Fruit fly (Drosophila melanogaster) whole organism, embryonic: ENCODE results near the gene CG33969.
A peak's percentile ranks its signal among the peaks of the same experiment; 100 is the strongest.

Experiments used
- C15 ChIP-seq: fragments of 200-800 bp; sonication (Bioruptor generic); IDR thresholded peaks from 3 replicates; pipeline ENCODE4 v1.3.6; 2022; ENCODE audit warnings: missing biosample characterization, missing genetic modification characterization
- CG10147 ChIP-seq: fragments of 200-800 bp; sonication (Bioruptor generic); optimal IDR thresholded peaks from 2 replicates; lab custom pipeline; 2019; ENCODE audit warnings: missing biosample characterization, mild to moderate bottlenecking, missing genetic modification characterization, moderate library complexity
- CG11560 ChIP-seq: fragments of 200-800 bp; sonication (Bioruptor generic); IDR thresholded peaks from 3 replicates; pipeline ENCODE4 v1.3.6; 2022; ENCODE audit warnings: missing biosample characterization, missing genetic modification characterization
- CG11696 ChIP-seq: fragments of 200-800 bp; sonication (Bioruptor generic); IDR thresholded peaks from 2 replicates; pipeline ENCODE4 v1.3.6; 2022; ENCODE audit warnings: missing biosample characterization, missing genetic modification characterization
- CG11723 ChIP-seq: fragments of 200-800 bp; sonication (Bioruptor generic); optimal IDR thresholded peaks from 2 replicates; lab custom pipeline; 2017; ENCODE audit warnings: missing biosample characterization, mild to moderate bottlenecking, missing genetic modification characterization
- CG12071 ChIP-seq: fragments of 200-800 bp; sonication (Bioruptor generic); optimal IDR thresholded peaks from 3 replicates; lab custom pipeline; 2018; ENCODE audit warnings: missing biosample characterization, mild to moderate bottlenecking, missing genetic modification characterization
- CG18476 ChIP-seq: fragments of 200-800 bp; sonication (Bioruptor generic); optimal IDR thresholded peaks from 2 replicates; lab custom pipeline; 2016; ENCODE audit warnings: missing biosample characterization, mild to moderate bottlenecking, missing genetic modification characterization
- CG2199 ChIP-seq: fragments of 200-800 bp; sonication (Bioruptor generic); IDR thresholded peaks from 3 replicates; pipeline ENCODE4 v1.3.6; 2022; ENCODE audit warnings: missing biosample characterization, missing genetic modification characterization
- CG2889 ChIP-seq: fragments of 200-800 bp; sonication (Bioruptor generic); IDR thresholded peaks from 3 replicates; pipeline ENCODE4 v1.3.6; 2022; ENCODE audit warnings: missing biosample characterization, missing genetic modification characterization
- CG30431 ChIP-seq: fragments of 200-800 bp; sonication (Bioruptor generic); optimal IDR thresholded peaks from 2 replicates; lab custom pipeline; 2017; ENCODE audit warnings: missing biosample characterization, missing genetic modification characterization
- CG31224 ChIP-seq: fragments of 200-800 bp; sonication (Bioruptor generic); IDR thresholded peaks from 2 replicates; pipeline ENCODE4 v1.3.6; 2022; ENCODE audit warnings: missing biosample characterization, missing genetic modification characterization
- CG34422 ChIP-seq: fragments of 200-800 bp; sonication (Bioruptor generic); IDR thresholded peaks from 3 replicates; pipeline ENCODE4 v1.3.6; 2022; ENCODE audit warnings: missing biosample characterization, missing genetic modification characterization
- CG6175 ChIP-seq: fragments of 200-800 bp; sonication (Bioruptor generic); IDR thresholded peaks from 3 replicates; pipeline ENCODE4 v1.3.6; 2022; ENCODE audit warnings: missing biosample characterization, missing genetic modification characterization
- CG6654 ChIP-seq: fragments of 200-800 bp; sonication (Bioruptor generic); optimal IDR thresholded peaks from 2 replicates; lab custom pipeline; 2017; ENCODE audit warnings: missing biosample characterization, mild to moderate bottlenecking, missing genetic modification characterization
- CG6689 ChIP-seq: fragments of 200-800 bp; sonication (Bioruptor generic); IDR thresholded peaks from 2 replicates; pipeline ENCODE4 v1.3.6; 2022; ENCODE audit warnings: missing biosample characterization, missing genetic modification characterization
- CG6765 ChIP-seq: fragments of 200-800 bp; sonication (Bioruptor generic); optimal IDR thresholded peaks from 3 replicates; lab custom pipeline; 2017; ENCODE audit warnings: missing biosample characterization, mild to moderate bottlenecking, missing genetic modification characterization
- CG6813 ChIP-seq: fragments of 200-800 bp; sonication (Bioruptor generic); optimal IDR thresholded peaks from 2 replicates; lab custom pipeline; 2017; ENCODE audit warnings: missing biosample characterization, missing genetic modification characterization, mild to moderate bottlenecking, moderate library complexity, missing genetic modification reagents
- CG7271 ChIP-seq: fragments of 200-800 bp; sonication (Bioruptor generic); optimal IDR thresholded peaks from 2 replicates; lab custom pipeline; 2018; ENCODE audit warnings: missing biosample characterization, mild to moderate bottlenecking, missing genetic modification characterization, moderate library complexity
- CG7372 ChIP-seq: fragments of 200-800 bp; sonication (Bioruptor generic); IDR thresholded peaks from 2 replicates; pipeline ENCODE4 v1.3.6; 2022; ENCODE audit warnings: missing biosample characterization, missing genetic modification characterization
- CG8388 ChIP-seq: fragments of 200-800 bp; sonication (Bioruptor generic); optimal IDR thresholded peaks from 2 replicates; lab custom pipeline; 2019; ENCODE audit warnings: missing biosample characterization, mild to moderate bottlenecking, missing genetic modification characterization, moderate library complexity
- Dek ChIP-seq: fragments of 200-800 bp; sonication (Bioruptor generic); optimal IDR thresholded peaks from 3 replicates; lab custom pipeline; 2019; ENCODE audit warnings: missing biosample characterization, mild to moderate bottlenecking, missing genetic modification characterization, moderate library complexity
- H15 ChIP-seq: fragments of 200-800 bp; sonication (Bioruptor generic); IDR thresholded peaks from 3 replicates; pipeline ENCODE4 v1.3.6; 2022; ENCODE audit warnings: missing biosample characterization, missing genetic modification characterization
- Hand ChIP-seq: fragments of 200-800 bp; sonication (Bioruptor generic); optimal IDR thresholded peaks from 2 replicates; lab custom pipeline; 2017; ENCODE audit warnings: mild to moderate bottlenecking, missing biosample characterization, missing genetic modification reagents, missing genetic modification characterization
- Lim3 ChIP-seq: fragments of 200-800 bp; sonication (Bioruptor generic); IDR thresholded peaks from 2 replicates; pipeline ENCODE4 v1.3.6; 2022; ENCODE audit warnings: missing biosample characterization, missing genetic modification characterization
- NC2α ChIP-seq: fragments of 200-800 bp; sonication (Bioruptor generic); optimal IDR thresholded peaks from 2 replicates; lab custom pipeline; 2016; ENCODE audit warnings: missing biosample characterization, missing genetic modification characterization
- PHDP ChIP-seq: fragments of 200-800 bp; sonication (Bioruptor generic); optimal IDR thresholded peaks from 3 replicates; lab custom pipeline; 2018; ENCODE audit warnings: missing biosample characterization, mild to moderate bottlenecking, missing genetic modification characterization, moderate library complexity
- Rx ChIP-seq: fragments of 200-800 bp; sonication (Bioruptor generic); IDR thresholded peaks from 2 replicates; pipeline ENCODE4 v1.3.6; 2022; ENCODE audit warnings: missing biosample characterization, missing genetic modification characterization
- Side ChIP-seq: fragments of 200-800 bp; sonication (Bioruptor generic); optimal IDR thresholded peaks from 2 replicates; lab custom pipeline; 2016; ENCODE audit warnings: missing biosample characterization, missing genetic modification characterization
- Tbp ChIP-seq: fragments of >200 bp; optimal IDR thresholded peaks from 2 replicates; lab custom pipeline; 2018; ENCODE audit warnings: missing biosample characterization, missing genetic modification characterization
- Trl ChIP-seq, 3 experiments: fragments of >200 bp in 2 of 3; fragments of 200-800 bp in 1 of 3; sonication (Bioruptor generic) in 1 of 3; optimal IDR thresholded peaks; 2 replicates in 1 of 3; 3 replicates in 2 of 3; lab custom pipeline; 2016 to 2017; ENCODE audit warnings: missing biosample characterization in 1 of 3, missing genetic modification characterization in 1 of 3
- Usf ChIP-seq: fragments of 200-800 bp; sonication (Bioruptor generic); optimal IDR thresholded peaks from 2 replicates; lab custom pipeline; 2017; ENCODE audit warnings: missing genotype, missing biosample characterization, missing genetic modification characterization
- al ChIP-seq: fragments of 200-800 bp; sonication (Bioruptor generic); IDR thresholded peaks from 2 replicates; pipeline ENCODE4 v1.3.6; 2022; ENCODE audit warnings: missing biosample characterization, missing genetic modification characterization
- cato ChIP-seq: fragments of 200-800 bp; sonication (Bioruptor generic); optimal IDR thresholded peaks from 2 replicates; lab custom pipeline; 2016; ENCODE audit warnings: missing biosample characterization, missing genetic modification characterization, borderline replicate concordance
- crc ChIP-seq: fragments of 200-800 bp; sonication (Bioruptor generic); optimal IDR thresholded peaks from 2 replicates; lab custom pipeline; 2016; ENCODE audit warnings: missing biosample characterization, missing genetic modification characterization
- dmrt11E ChIP-seq: fragments of 200-800 bp; sonication (Bioruptor generic); optimal IDR thresholded peaks from 3 replicates; lab custom pipeline; 2018; ENCODE audit warnings: missing biosample characterization, mild to moderate bottlenecking, missing genetic modification characterization, moderate library complexity
- exex ChIP-seq: fragments of 200-800 bp; sonication (Bioruptor generic); optimal IDR thresholded peaks from 4 replicates; lab custom pipeline; 2018; ENCODE audit warnings: missing biosample characterization, mild to moderate bottlenecking, missing genetic modification characterization, moderate library complexity
- eyg ChIP-seq: fragments of 200-800 bp; sonication (Bioruptor generic); optimal IDR thresholded peaks from 3 replicates; lab custom pipeline; 2016; ENCODE audit warnings: missing biosample characterization, missing genetic modification characterization
- gem ChIP-seq: fragments of 200-800 bp; sonication (Bioruptor generic); optimal IDR thresholded peaks from 2 replicates; lab custom pipeline; 2019; ENCODE audit warnings: missing biosample characterization, mild to moderate bottlenecking, missing genetic modification characterization, moderate library complexity
- klu ChIP-seq: fragments of 200-800 bp; sonication (Bioruptor generic); IDR thresholded peaks from 2 replicates; pipeline ENCODE4 v1.3.6; 2022; ENCODE audit warnings: missing biosample characterization, missing genetic modification characterization
- maf-S ChIP-seq: fragments of 200-800 bp; sonication (Bioruptor generic); optimal IDR thresholded peaks from 2 replicates; lab custom pipeline; 2016; ENCODE audit warnings: missing biosample characterization, missing genetic modification characterization
- salm ChIP-seq: fragments of 200-800 bp; sonication (Bioruptor generic); optimal IDR thresholded peaks from 2 replicates; lab custom pipeline; 2018; ENCODE audit warnings: missing biosample characterization, mild to moderate bottlenecking, missing genetic modification characterization
- sens-2 ChIP-seq: fragments of 200-800 bp; sonication (Bioruptor generic); IDR thresholded peaks from 2 replicates; pipeline ENCODE4 v1.3.6; 2022; ENCODE audit warnings: missing biosample characterization, missing genetic modification characterization
- shn ChIP-seq: fragments of 200-800 bp; sonication (Bioruptor generic); optimal IDR thresholded peaks from 3 replicates; lab custom pipeline; 2016; ENCODE audit warnings: missing biosample characterization, missing genetic modification characterization
- sim ChIP-seq: fragments of 200-800 bp; sonication (Bioruptor generic); IDR thresholded peaks from 2 replicates; pipeline ENCODE4 v1.3.6; 2022; ENCODE audit warnings: missing biosample characterization, missing genetic modification characterization
- sisA ChIP-seq: fragments of 200-800 bp; sonication (Bioruptor generic); IDR thresholded peaks from 2 replicates; pipeline ENCODE4 v1.3.6; 2022; ENCODE audit warnings: missing biosample characterization, missing genetic modification characterization
- sob ChIP-seq: fragments of 200-800 bp; sonication (Bioruptor generic); IDR thresholded peaks from 2 replicates; pipeline ENCODE4 v1.3.6; 2022; ENCODE audit warnings: missing biosample characterization, missing genetic modification characterization
- sug ChIP-seq: fragments of 200-800 bp; optimal IDR thresholded peaks from 2 replicates; lab custom pipeline; 2019; ENCODE audit warnings: missing biosample characterization, mild to moderate bottlenecking, missing genetic modification characterization, moderate library complexity
- tgo ChIP-seq: fragments of 200-800 bp; sonication (Bioruptor generic); IDR thresholded peaks from 3 replicates; pipeline ENCODE4 v1.3.6; 2022; ENCODE audit warnings: missing biosample characterization, missing genetic modification characterization
- twi ChIP-seq: fragments of 200-800 bp; optimal IDR thresholded peaks from 2 replicates; lab custom pipeline; 2019; ENCODE audit warnings: missing biosample characterization, mild to moderate bottlenecking, missing genetic modification characterization, moderate library complexity
- wor ChIP-seq: fragments of 200-800 bp; sonication (Bioruptor generic); IDR thresholded peaks from 2 replicates; pipeline ENCODE4 v1.3.6; 2022; ENCODE audit warnings: missing biosample characterization, missing genetic modification characterization

The CG33969 gene

dm6 chr3L:20375878-20376563 is 17.3 kb downstream of the CG33969 start, which contains the start of the genes Ide and RhoBTB (continued):
- TF ChIP-seq Trl (optimal IDR thresholded peaks at IDR 0.05; lab: Kevin White, UChicago), result peak in 1 of 2 experiments; percentile 23
- peak; percentile 86 for TF ChIP-seq Trl (GFP tag; optimal IDR thresholded peaks at IDR 0.05; lab: Kevin White, UChicago)
- TF ChIP-seq CG11560, result peak; percentile 76
- no peak for TF ChIP-seq CG6813 (GFP tag; lab: Kevin White, UChicago)
- TF ChIP-seq CG2199 (GFP tag; lab: Robert Waterston, UW), result no peak
- no peak for TF ChIP-seq CG11696 (GFP tag; lab: Robert Waterston, UW)
- TF ChIP-seq CG18476, result peak; percentile 49
- TF ChIP-seq CG6689, result peak; percentile 67
- TF ChIP-seq CG6654, result peak; percentile 42
- TF ChIP-seq maf-S (GFP tag; lab: Kevin White, UChicago), result peak; percentile 84
- peak; percentile 84 for TF ChIP-seq sisA (GFP tag; lab: Robert Waterston, UW)
- peak; percentile 56 for TF ChIP-seq CG30431 (GFP tag; lab: Kevin White, UChicago)
- peak; percentile 90 for TF ChIP-seq shn (GFP tag; lab: Kevin White, UChicago)
- peak; percentile 60; the same call in 1 of the 3 replicates for TF ChIP-seq C15 (GFP tag; lab: Robert Waterston, UW)
- no peak for TF ChIP-seq CG6765 (GFP tag; lab: Kevin White, UChicago)
- TF ChIP-seq gem (tag; lab: Kevin White, UChicago), result no peak
- TF ChIP-seq exex (tag; lab: Kevin White, UChicago), result peak; percentile 44
- TF ChIP-seq sug, result peak; percentile 91
- TF ChIP-seq klu (GFP tag; lab: Robert Waterston, UW), result peak; percentile 73
- TF ChIP-seq salm, result no peak
- TF ChIP-seq CG10147 (GFP tag; lab: Kevin White, UChicago), result peak; percentile 62
- no peak for TF ChIP-seq sim (GFP tag; lab: Robert Waterston, UW)
- TF ChIP-seq CG7372 (GFP tag; lab: Robert Waterston, UW), result peak; percentile 85
- TF ChIP-seq dmrt11E (tag; lab: Kevin White, UChicago), result peak; percentile 66
- peak; percentile 77 for TF ChIP-seq cato (GFP tag; lab: Kevin White, UChicago)
- peak; percentile 80 for TF ChIP-seq al (GFP tag; lab: Robert Waterston, UW)
- TF ChIP-seq CG2889 (GFP tag; lab: Robert Waterston, UW), result peak; percentile 64; the same call in 1 of the 3 replicates
- TF ChIP-seq CG12071 (GFP tag; lab: Kevin White, UChicago), result peak; percentile 17
- no peak for TF ChIP-seq Hand (GFP tag; lab: Kevin White, UChicago)
- TF ChIP-seq Side, result peak; percentile 85
- peak; percentile 81 for TF ChIP-seq twi
- TF ChIP-seq eyg (GFP tag; lab: Kevin White, UChicago), result peak; percentile 75
- no peak; the same call in 2 of the 3 replicates for TF ChIP-seq H15 (GFP tag; lab: Robert Waterston, UW)
- peak; percentile 62 for TF ChIP-seq NC2α (GFP tag; lab: Kevin White, UChicago)
- peak; percentile 53 for TF ChIP-seq CG8388 (GFP tag; lab: Kevin White, UChicago)
- TF ChIP-seq crc (GFP tag; lab: Kevin White, UChicago), result peak; percentile 67
- TF ChIP-seq CG31224, result peak; percentile 64
- TF ChIP-seq Usf (GFP tag; lab: Kevin White, UChicago), result peak; percentile 76
- no peak; the same call in 1 of the 2 replicates for TF ChIP-seq wor
- TF ChIP-seq PHDP (tag; lab: Kevin White, UChicago), result peak; percentile 78
- no peak for TF ChIP-seq CG6175 (GFP tag; lab: Robert Waterston, UW)
- no peak for TF ChIP-seq Tbp
- peak; percentile 51; the same call in 1 of the 3 replicates for TF ChIP-seq CG34422 (GFP tag; lab: Robert Waterston, UW)
- no peak for TF ChIP-seq Lim3
- no peak for TF ChIP-seq CG7271 (tag; lab: Kevin White, UChicago)
- TF ChIP-seq CG11723 (GFP tag; lab: Kevin White, UChicago), result peak; percentile 53
- peak; percentile 66 for TF ChIP-seq tgo (GFP tag; lab: Robert Waterston, UW)
- TF ChIP-seq sens-2, result 0 out of 2 replicates have a peak, but pooled peaks have one; percentile 14
- 0 out of 2 replicates have a peak, but pooled peaks have one; percentile 41 for TF ChIP-seq Rx (GFP tag; lab: Robert Waterston, UW)
- TF ChIP-seq sob, result peak; percentile 81
- peak; percentile 73 for TF ChIP-seq Dek (tag; lab: Kevin White, UChicago)
